Worm (Caenorhabditis elegans): Measurements from ENCODE around the gene F38H12.5.

DNA sequence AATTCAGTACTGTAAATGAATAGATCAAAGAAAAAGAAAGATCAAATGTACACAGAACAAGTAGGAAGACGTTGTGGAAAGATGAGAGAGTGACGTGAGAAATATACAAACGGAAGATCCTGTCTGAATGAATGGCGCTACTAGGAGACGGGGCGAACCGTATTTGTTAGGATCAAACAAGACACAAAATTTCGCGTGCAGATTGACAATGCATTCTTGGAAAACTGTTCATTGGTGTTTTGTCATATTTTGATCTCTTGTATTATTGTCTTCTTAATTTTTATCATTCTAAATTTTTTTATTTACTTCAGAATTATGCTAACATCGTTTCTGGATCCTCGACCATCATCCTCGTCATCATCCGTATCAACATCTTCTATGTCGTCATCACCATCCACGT, 11.9 kb upstream of the F38H12.5 start, which contains the start of gene nhr-181:
- TF ChIP-seq nhr-111 (GFP tag; optimal IDR thresholded peaks at IDR 0.05): no peak
- no peak for TF ChIP-seq mxl-2 (GFP tag; conservative IDR thresholded peaks at IDR 0.05)
- no peak for TF ChIP-seq nhr-77 (tag; optimal IDR thresholded peaks at IDR 0.05)
- TF ChIP-seq ctbp-1 (GFP tag; IDR thresholded peaks at IDR 0.05): no peak
- no peak for TF ChIP-seq skn-1 (tag; optimal IDR thresholded peaks at IDR 0.05)
- TF ChIP-seq ztf-11 (tag; optimal IDR thresholded peaks at IDR 0.05): no peak
- no peak for TF ChIP-seq pha-4 (GFP tag; IDR thresholded peaks at IDR 0.05)
- no peak for TF ChIP-seq pha-4 (tag; optimal IDR thresholded peaks at IDR 0.05)
- TF ChIP-seq nhr-237 (tag; optimal IDR thresholded peaks at IDR 0.05): no peak
- no peak for TF ChIP-seq F49E8.2 (tag; optimal IDR thresholded peaks at IDR 0.05; ENCODE audit: borderline replicate concordance)
- no peak for TF ChIP-seq zfp-3 (GFP tag; conservative IDR thresholded peaks at IDR 0.05)
- no peak for TF ChIP-seq zag-1 (tag; optimal IDR thresholded peaks at IDR 0.05)
- TF ChIP-seq fkh-10 (GFP tag; optimal IDR thresholded peaks at IDR 0.05): no peak
